Worm (Caenorhabditis elegans) whole organism, late embryonic: ENCODE data around the gene srbc-7.

Experiments used
- C38D4.7 ChIP-seq: fragments of 200-800 bp; sonication (Bioruptor generic); optimal IDR thresholded peaks from 2 replicates; lab custom pipeline; 2018; ENCODE audit warnings: mild to moderate bottlenecking, missing genetic modification characterization, moderate library complexity, missing compliant biosample characterization
- F13H6.1 ChIP-seq: sonication (generic microtip); optimal IDR thresholded peaks from 2 replicates; lab custom pipeline; 2016; ENCODE audit warnings: missing genetic modification characterization, missing compliant biosample characterization
- K02D7.2 ChIP-seq: sonication (generic microtip); optimal IDR thresholded peaks from 2 replicates; lab custom pipeline; 2017; ENCODE audit warnings: mild to moderate bottlenecking, missing genetic modification characterization, missing compliant biosample characterization
- K09A11.1 ChIP-seq: sonication (generic microtip); optimal IDR thresholded peaks from 2 replicates; lab custom pipeline; 2017; ENCODE audit warnings: antibody characterized with exemption, mild to moderate bottlenecking, missing genetic modification characterization, missing compliant biosample characterization; ENCODE audit not compliant: insufficient read depth
- Y22D7AL.16 ChIP-seq: sonication (generic microtip); optimal IDR thresholded peaks from 2 replicates; lab custom pipeline; 2016; ENCODE audit warnings: missing genetic modification characterization, missing compliant biosample characterization
- ahr-1 ChIP-seq: sonication (generic microtip); optimal IDR thresholded peaks from 2 replicates; lab custom pipeline; 2016; ENCODE audit warnings: missing genetic modification characterization, missing compliant biosample characterization
- ama-1 ChIP-seq: fragments of 150-350 bp; optimal IDR thresholded peaks from 2 replicates; lab custom pipeline; 2014
- ceh-18 ChIP-seq: sonication (generic microtip); optimal IDR thresholded peaks from 2 replicates; lab custom pipeline; 2016; ENCODE audit warnings: missing genetic modification characterization, missing compliant biosample characterization
- ceh-19 ChIP-seq: fragments of 200-800 bp; sonication (Bioruptor generic); optimal IDR thresholded peaks from 2 replicates; lab custom pipeline; 2018; ENCODE audit warnings: mild to moderate bottlenecking, missing genetic modification characterization, missing compliant biosample characterization
- ceh-2 ChIP-seq: sonication (generic microtip); optimal IDR thresholded peaks from 2 replicates; lab custom pipeline; 2016; ENCODE audit warnings: missing genotype, missing genetic modification characterization, missing compliant biosample characterization
- ceh-22 ChIP-seq: sonication (generic microtip); optimal IDR thresholded peaks from 2 replicates; lab custom pipeline; 2017; ENCODE audit warnings: missing biosample characterization, missing genetic modification characterization
- ceh-31 ChIP-seq: sonication (generic microtip); optimal IDR thresholded peaks from 2 replicates; lab custom pipeline; 2016; ENCODE audit warnings: missing genetic modification characterization, missing compliant biosample characterization
- ceh-45 ChIP-seq: fragments of 200-800 bp; sonication (Bioruptor generic); IDR thresholded peaks from 2 replicates; pipeline ENCODE4 v1.3.6; 2022; ENCODE audit warnings: missing genetic modification reagents, missing genetic modification characterization, missing compliant biosample characterization
- ceh-48 ChIP-seq: sonication (generic microtip); optimal IDR thresholded peaks from 2 replicates; lab custom pipeline; 2016; ENCODE audit warnings: missing genetic modification characterization, inconsistent platforms, missing compliant biosample characterization
- ceh-9 ChIP-seq: sonication (generic microtip); optimal IDR thresholded peaks from 2 replicates; lab custom pipeline; 2016; ENCODE audit warnings: mild to moderate bottlenecking, missing genetic modification characterization, inconsistent platforms, missing compliant biosample characterization
- che-1 ChIP-seq: sonication (generic microtip); optimal IDR thresholded peaks from 2 replicates; lab custom pipeline; 2016; ENCODE audit warnings: mild to moderate bottlenecking, missing genetic modification characterization, missing compliant biosample characterization
- dmd-4 ChIP-seq: sonication (generic microtip); optimal IDR thresholded peaks from 2 replicates; lab custom pipeline; 2016; ENCODE audit warnings: borderline replicate concordance, missing genetic modification characterization, missing compliant biosample characterization
- dve-1 ChIP-seq: sonication (generic microtip); optimal IDR thresholded peaks from 2 replicates; lab custom pipeline; 2017; ENCODE audit warnings: antibody characterized with exemption, mild to moderate bottlenecking, missing genetic modification characterization, missing compliant biosample characterization
- elt-2 ChIP-seq: sonication (generic microtip); optimal IDR thresholded peaks from 2 replicates; lab custom pipeline; 2016; ENCODE audit warnings: missing genetic modification reagents, missing genetic modification characterization, missing compliant biosample characterization
- elt-4 ChIP-seq: sonication (generic microtip); optimal IDR thresholded peaks from 2 replicates; lab custom pipeline; 2016; ENCODE audit warnings: missing genetic modification characterization, missing compliant biosample characterization
- ets-4 ChIP-seq: sonication (generic microtip); optimal IDR thresholded peaks from 2 replicates; lab custom pipeline; 2016; ENCODE audit warnings: missing genetic modification characterization, missing compliant biosample characterization
- eyg-1 ChIP-seq: sonication (generic microtip); optimal IDR thresholded peaks from 2 replicates; lab custom pipeline; 2016; ENCODE audit warnings: missing genotype, missing genetic modification characterization, missing compliant biosample characterization
- fax-1 ChIP-seq: sonication (generic microtip); optimal IDR thresholded peaks from 2 replicates; lab custom pipeline; 2016; ENCODE audit warnings: missing genotype, missing genetic modification characterization, missing compliant biosample characterization
- hlh-15 ChIP-seq: sonication (generic microtip); optimal IDR thresholded peaks from 2 replicates; lab custom pipeline; 2016; ENCODE audit warnings: missing genetic modification characterization, missing compliant biosample characterization
- hlh-30 ChIP-seq: sonication (generic microtip); optimal IDR thresholded peaks from 2 replicates; lab custom pipeline; 2017; ENCODE audit warnings: antibody characterized with exemption, missing genetic modification characterization, missing compliant biosample characterization; ENCODE audit not compliant: insufficient read depth
- hlh-6 ChIP-seq: sonication (generic microtip); optimal IDR thresholded peaks from 2 replicates; lab custom pipeline; 2016; ENCODE audit warnings: missing genotype, missing genetic modification characterization, missing compliant biosample characterization
- hlh-8 ChIP-seq: sonication (generic microtip); optimal IDR thresholded peaks from 2 replicates; lab custom pipeline; 2016; ENCODE audit warnings: missing genotype, missing genetic modification characterization, missing compliant biosample characterization
- mec-3 ChIP-seq: sonication (generic microtip); optimal IDR thresholded peaks from 2 replicates; lab custom pipeline; 2016; ENCODE audit warnings: borderline replicate concordance, missing genetic modification characterization, missing compliant biosample characterization
- nfya-1 ChIP-seq: sonication (generic microtip); optimal IDR thresholded peaks from 2 replicates; lab custom pipeline; 2017; ENCODE audit warnings: missing genetic modification characterization, mild to moderate bottlenecking, missing compliant biosample characterization, antibody characterized with exemption, moderate library complexity
- odd-2 ChIP-seq: sonication (generic microtip); optimal IDR thresholded peaks from 2 replicates; lab custom pipeline; 2017; ENCODE audit warnings: antibody characterized with exemption, mild to moderate bottlenecking, missing genetic modification characterization, missing compliant biosample characterization
- pag-3 ChIP-seq: sonication (generic microtip); optimal IDR thresholded peaks from 2 replicates; lab custom pipeline; 2016; ENCODE audit warnings: missing compliant biosample characterization, missing genetic modification characterization, borderline replicate concordance
- pat-9 ChIP-seq: fragments of 200-800 bp; sonication (Bioruptor generic); optimal IDR thresholded peaks from 2 replicates; lab custom pipeline; 2018; ENCODE audit warnings: mild to moderate bottlenecking, missing genetic modification characterization, moderate library complexity, missing compliant biosample characterization
- pax-1 ChIP-seq: fragments of 150-350 bp; optimal IDR thresholded peaks from 2 replicates; lab custom pipeline; 2014; ENCODE audit warnings: missing biosample characterization, missing genetic modification characterization
- pqm-1 ChIP-seq: sonication (generic microtip); optimal IDR thresholded peaks from 2 replicates; lab custom pipeline; 2016; ENCODE audit warnings: missing genetic modification characterization, missing compliant biosample characterization
- pros-1 ChIP-seq: fragments of 150-350 bp; optimal IDR thresholded peaks from 2 replicates; lab custom pipeline; 2014; ENCODE audit warnings: missing biosample characterization, missing genetic modification reagents, missing genetic modification characterization
- rnt-1 ChIP-seq: sonication (generic microtip); optimal IDR thresholded peaks from 2 replicates; lab custom pipeline; 2016; ENCODE audit warnings: missing genetic modification characterization, missing compliant biosample characterization
- sdc-2 ChIP-seq: sonication (generic microtip); optimal IDR thresholded peaks from 2 replicates; lab custom pipeline; 2016; ENCODE audit warnings: missing genotype, missing genetic modification characterization, missing compliant biosample characterization
- sox-4 ChIP-seq: sonication (generic microtip); optimal IDR thresholded peaks from 2 replicates; lab custom pipeline; 2017; ENCODE audit warnings: mild to moderate bottlenecking, missing genetic modification characterization, inconsistent platforms, missing compliant biosample characterization
- syd-9 ChIP-seq: sonication (generic microtip); optimal IDR thresholded peaks from 2 replicates; lab custom pipeline; 2016; ENCODE audit warnings: mild to moderate bottlenecking, missing genetic modification characterization, moderate library complexity, missing compliant biosample characterization
- ttx-3 ChIP-seq: sonication (generic microtip); optimal IDR thresholded peaks from 2 replicates; lab custom pipeline; 2016; ENCODE audit warnings: missing genetic modification reagents, missing genetic modification characterization, missing compliant biosample characterization
- unc-3 ChIP-seq, 2 experiments: fragments of 200-800 bp in 1 of 2; sonication (Bioruptor generic) in 1 of 2; sonication (generic microtip) in 1 of 2; conservative IDR thresholded peaks in 1 of 2; optimal IDR thresholded peaks in 1 of 2; 2 replicates each; pipeline versions ENCODE4 v1.3.6 to Lab custom; 2016 to 2022; ENCODE audit warnings: missing compliant biosample characterization in 2 of 2, missing genetic modification characterization in 2 of 2, missing genetic modification reagents in 1 of 2
- unc-42 ChIP-seq: sonication (generic microtip); optimal IDR thresholded peaks from 2 replicates; lab custom pipeline; 2016; ENCODE audit warnings: missing genotype, missing genetic modification characterization, missing compliant biosample characterization
- unc-55 ChIP-seq: sonication (generic microtip); optimal IDR thresholded peaks from 2 replicates; lab custom pipeline; 2017; ENCODE audit warnings: missing biosample characterization, missing genetic modification reagents, missing genetic modification characterization
- unc-86 ChIP-seq: sonication (generic microtip); optimal IDR thresholded peaks from 2 replicates; lab custom pipeline; 2016; ENCODE audit warnings: missing genetic modification characterization, missing compliant biosample characterization
- zip-5 ChIP-seq: sonication (generic microtip); optimal IDR thresholded peaks from 2 replicates; lab custom pipeline; 2016; ENCODE audit warnings: missing genetic modification characterization, missing compliant biosample characterization
- ztf-16 ChIP-seq: sonication (generic microtip); optimal IDR thresholded peaks from 2 replicates; lab custom pipeline; 2017; ENCODE audit warnings: missing genetic modification characterization, missing compliant biosample characterization

Gene srbc-7

ce11 chrV:7476766-7477165 is 10.7 kb downstream of the srbc-7 start, which contains the start of gene srh-125:
TSS of gene srh-125 (minus strand) at chrV:7476866.
- TF ChIP-seq unc-86 (tag; lab: Kevin White, UChicago) (no peak), fax-1 (tag; lab: Kevin White, UChicago) (no peak), ceh-9 (no peak), zip-5 (tag; lab: Kevin White, UChicago) (no peak), Y22D7AL.16 (tag; lab: Kevin White, UChicago) (no peak), che-1 (tag; lab: Kevin White, UChicago) (no peak), ets-4 (tag; lab: Kevin White, UChicago) (no peak), eyg-1 (tag; lab: Kevin White, UChicago) (no peak), F13H6.1 (no peak), pax-1 (tag; lab: Kevin White, UChicago) (no peak), ama-1 (lab: Kevin White, UChicago) (no peak), hlh-8 (tag; lab: Kevin White, UChicago) (no peak), ceh-19 (GFP tag; lab: Kevin White, UChicago) (no peak), dmd-4 (tag; lab: Kevin White, UChicago) (no peak), ceh-31 (tag; lab: Kevin White, UChicago) (no peak), hlh-30 (no peak), elt-2 (tag; lab: Kevin White, UChicago) (no peak), ceh-48 (tag; lab: Kevin White, UChicago) (no peak), sdc-2 (tag; lab: Kevin White, UChicago) (no peak), mec-3 (tag; lab: Kevin White, UChicago) (no peak)

ce11 chrV:7472815-7473214 is 14.6 kb downstream of the srbc-7 start, which contains the start of gene str-28:
TSS of gene str-28 (minus strand) at chrV:7472915.
- TF ChIP-seq K02D7.2 (tag; lab: Kevin White, UChicago) = no peak
- no peak for TF ChIP-seq pqm-1 (tag; lab: Kevin White, UChicago)
- no peak for TF ChIP-seq ceh-45 (GFP tag; lab: Robert Waterston, UW)
- TF ChIP-seq ets-4 (tag; lab: Kevin White, UChicago) = no peak
- TF ChIP-seq C38D4.7 (GFP tag; lab: Kevin White, UChicago) = no peak
- TF ChIP-seq pat-9 (tag; lab: Kevin White, UChicago) = no peak
- no peak for TF ChIP-seq elt-2 (tag; lab: Kevin White, UChicago)
- TF ChIP-seq K09A11.1 (tag; lab: Kevin White, UChicago) = no peak
- TF ChIP-seq pag-3 (tag; lab: Kevin White, UChicago) = no peak
- no peak for TF ChIP-seq F13H6.1
- TF ChIP-seq che-1 (tag; lab: Kevin White, UChicago) = no peak
- no peak for TF ChIP-seq ceh-48 (tag; lab: Kevin White, UChicago)
- no peak for TF ChIP-seq ahr-1 (tag; lab: Kevin White, UChicago)
- no peak for TF ChIP-seq hlh-15 (tag; lab: Kevin White, UChicago)

- TF ChIP-seq ets-4 (tag; lab: Kevin White, UChicago) = peak; percentile 78
- peak; percentile 61 for TF ChIP-seq unc-42 (tag; lab: Kevin White, UChicago)
- peak; percentile 50 for TF ChIP-seq hlh-30
- no peak for TF ChIP-seq sox-4 (tag; lab: Kevin White, UChicago)
- TF ChIP-seq sdc-2 (tag; lab: Kevin White, UChicago) = peak; percentile 47
- TF ChIP-seq pax-1 (tag; lab: Kevin White, UChicago) = no peak
- peak; percentile 80 for TF ChIP-seq rnt-1 (tag; lab: Kevin White, UChicago)
- no peak for TF ChIP-seq odd-2 (tag; lab: Kevin White, UChicago)
- no peak for TF ChIP-seq ceh-22 (tag; lab: Kevin White, UChicago)
- peak; percentile 5 for TF ChIP-seq hlh-6
- peak; percentile 59 for TF ChIP-seq hlh-8 (tag; lab: Kevin White, UChicago)
- peak; percentile 2 for TF ChIP-seq unc-55 (GFP tag; lab: Kevin White, UChicago)
- no peak for TF ChIP-seq K09A11.1 (tag; lab: Kevin White, UChicago)
- TF ChIP-seq elt-4 (tag; lab: Kevin White, UChicago) = no peak
- peak; percentile 95 for TF ChIP-seq ceh-31 (tag; lab: Kevin White, UChicago)
- TF ChIP-seq unc-3 (GFP tag; conservative IDR thresholded peaks at IDR 0.05; lab: Robert Waterston, UW) = no peak
- no peak for TF ChIP-seq unc-3 (tag; optimal IDR thresholded peaks at IDR 0.05; lab: Kevin White, UChicago)
- no peak for TF ChIP-seq ttx-3 (tag; lab: Kevin White, UChicago)
- peak; percentile 18 for TF ChIP-seq pag-3 (tag; lab: Kevin White, UChicago)
- peak; percentile 69 for TF ChIP-seq ceh-2 (tag; lab: Kevin White, UChicago)
- TF ChIP-seq ceh-18 = peak; percentile 30
- no peak for TF ChIP-seq ztf-16 (tag; lab: Kevin White, UChicago)
- TF ChIP-seq Y22D7AL.16 (tag; lab: Kevin White, UChicago) = no peak
- TF ChIP-seq pros-1 (tag; lab: Kevin White, UChicago) = peak; percentile 11
- TF ChIP-seq syd-9 (tag; lab: Kevin White, UChicago) = no peak
- TF ChIP-seq dve-1 = no peak
- TF ChIP-seq nfya-1 (tag; lab: Kevin White, UChicago) = peak; percentile 70
- no peak for TF ChIP-seq pqm-1 (tag; lab: Kevin White, UChicago)
- peak; percentile 42 for TF ChIP-seq zip-5 (tag; lab: Kevin White, UChicago)
Measured at ce11 chrV:7465509-7465908, 21.9 kb downstream of the srbc-7 start, which contains the start of gene F25E5.1. TSS of gene F25E5.1 (plus strand) at chrV:7465884.
